Fruit fly (Drosophila melanogaster) whole organism, embryonic: ENCODE data around the gene CG43293.

ENCODE experiments used
- Aef1 ChIP-seq: fragments of 200-800 bp; sonication (Bioruptor generic); IDR thresholded peaks from 3 replicates; pipeline ENCODE4 v1.3.6; 2022; ENCODE audit warnings: missing biosample characterization, missing genetic modification characterization
- CG10462 ChIP-seq: fragments of 200-800 bp; sonication (Bioruptor generic); optimal IDR thresholded peaks from 2 replicates; lab custom pipeline; 2016; ENCODE audit warnings: missing biosample characterization, missing genetic modification characterization
- CG10543 ChIP-seq: fragments of 200-800 bp; sonication (Bioruptor generic); optimal IDR thresholded peaks from 3 replicates; lab custom pipeline; 2017; ENCODE audit warnings: missing biosample characterization, mild to moderate bottlenecking, missing genetic modification characterization, moderate library complexity
- CG14014 ChIP-seq: fragments of 200-800 bp; sonication (Bioruptor generic); IDR thresholded peaks from 2 replicates; pipeline ENCODE4 v1.3.6; 2022; ENCODE audit warnings: missing biosample characterization, missing genetic modification characterization
- CG15479 ChIP-seq: fragments of 200-800 bp; sonication (Bioruptor generic); optimal IDR thresholded peaks from 3 replicates; lab custom pipeline; 2019; ENCODE audit warnings: missing biosample characterization, mild to moderate bottlenecking, missing genetic modification characterization, moderate library complexity
- CG15601 ChIP-seq: fragments of 200-800 bp; sonication (Bioruptor generic); optimal IDR thresholded peaks from 3 replicates; lab custom pipeline; 2019; ENCODE audit warnings: missing biosample characterization, mild to moderate bottlenecking, missing genetic modification characterization, moderate library complexity
- CG1647 ChIP-seq: fragments of 200-800 bp; sonication (Bioruptor generic); optimal IDR thresholded peaks from 3 replicates; lab custom pipeline; 2016; ENCODE audit warnings: missing biosample characterization, missing genetic modification characterization
- CG3065 ChIP-seq: fragments of 200-800 bp; sonication (Bioruptor generic); optimal IDR thresholded peaks from 2 replicates; lab custom pipeline; 2016; ENCODE audit warnings: missing biosample characterization, missing genetic modification characterization
- CG31224 ChIP-seq: fragments of 200-800 bp; sonication (Bioruptor generic); IDR thresholded peaks from 2 replicates; pipeline ENCODE4 v1.3.6; 2022; ENCODE audit warnings: missing biosample characterization, missing genetic modification characterization
- CG3163 ChIP-seq: fragments of 200-800 bp; sonication (Bioruptor generic); optimal IDR thresholded peaks from 3 replicates; lab custom pipeline; 2016; ENCODE audit warnings: missing biosample characterization, missing genetic modification characterization
- CG4707 ChIP-seq: fragments of 200-800 bp; sonication (Bioruptor generic); optimal IDR thresholded peaks from 2 replicates; lab custom pipeline; 2018; ENCODE audit warnings: missing biosample characterization, mild to moderate bottlenecking, missing genetic modification characterization, moderate library complexity
- CG7357 ChIP-seq: fragments of 200-800 bp; sonication (Bioruptor generic); IDR thresholded peaks from 3 replicates; pipeline ENCODE4 v1.3.6; 2022; ENCODE audit warnings: missing biosample characterization, missing genetic modification characterization
- CG7987 ChIP-seq: fragments of 200-800 bp; sonication (Bioruptor generic); optimal IDR thresholded peaks from 2 replicates; lab custom pipeline; 2018; ENCODE audit warnings: missing biosample characterization, mild to moderate bottlenecking, missing genetic modification characterization, moderate library complexity
- CG8089 ChIP-seq: fragments of 200-800 bp; sonication (Bioruptor generic); optimal IDR thresholded peaks from 3 replicates; lab custom pipeline; 2016; ENCODE audit warnings: missing biosample characterization, missing genetic modification characterization
- CG9609 ChIP-seq: fragments of 200-800 bp; sonication (Bioruptor generic); optimal IDR thresholded peaks from 3 replicates; lab custom pipeline; 2016; ENCODE audit warnings: missing biosample characterization, missing genetic modification characterization
- CG9797 ChIP-seq: fragments of 200-800 bp; sonication (Bioruptor generic); optimal IDR thresholded peaks from 3 replicates; lab custom pipeline; 2018; ENCODE audit warnings: missing biosample characterization, mild to moderate bottlenecking, missing genetic modification characterization
- Dip2 ChIP-seq: fragments of 200-800 bp; sonication (Bioruptor generic); IDR thresholded peaks from 2 replicates; pipeline ENCODE4 v1.3.6; 2022; ENCODE audit warnings: missing biosample characterization, missing genetic modification characterization
- Dref ChIP-seq: fragments of 200-800 bp; sonication (Bioruptor generic); IDR thresholded peaks from 2 replicates; pipeline ENCODE4 v1.3.6; 2022; ENCODE audit warnings: missing biosample characterization, missing genetic modification characterization
- Ets65A ChIP-seq: fragments of 200-800 bp; sonication (Bioruptor generic); peaks from one replicate; lab custom pipeline; 2016; ENCODE audit warnings: missing biosample characterization, missing genetic modification characterization
- HLH3B ChIP-seq: fragments of 200-800 bp; sonication (Bioruptor generic); IDR thresholded peaks from 2 replicates; pipeline ENCODE4 v1.3.6; 2022; ENCODE audit warnings: missing biosample characterization, missing genetic modification characterization
- HLH4C ChIP-seq: fragments of 200-800 bp; sonication (Bioruptor generic); IDR thresholded peaks from 3 replicates; pipeline ENCODE4 v1.3.6; 2022; ENCODE audit warnings: missing biosample characterization, missing genetic modification characterization; ENCODE audit not compliant: partially characterized antibody
- Hr51 ChIP-seq, 2 experiments: fragments of 200-800 bp; sonication (Bioruptor generic); optimal IDR thresholded peaks; 2 replicates in 1 of 2; 3 replicates in 1 of 2; lab custom pipeline; 2016 to 2018; ENCODE audit warnings: missing biosample characterization in 2 of 2, missing genetic modification characterization in 2 of 2, mild to moderate bottlenecking in 1 of 2, moderate library complexity in 1 of 2
- MESR4 ChIP-seq: fragments of 200-800 bp; sonication (Bioruptor generic); optimal IDR thresholded peaks from 2 replicates; lab custom pipeline; 2018; ENCODE audit warnings: missing biosample characterization, mild to moderate bottlenecking, missing genetic modification characterization, moderate library complexity
- Mad ChIP-seq: fragments of 200-800 bp; sonication (Bioruptor generic); optimal IDR thresholded peaks from 2 replicates; lab custom pipeline; 2016; ENCODE audit warnings: missing biosample characterization, missing genetic modification characterization
- Vsx1 ChIP-seq: fragments of 200-800 bp; sonication (Bioruptor generic); optimal IDR thresholded peaks from 2 replicates; lab custom pipeline; 2017; ENCODE audit warnings: missing biosample characterization, mild to moderate bottlenecking, missing genetic modification characterization, missing genetic modification reagents
- Xrp1 ChIP-seq: fragments of 200-800 bp; sonication (Bioruptor generic); IDR thresholded peaks from 2 replicates; pipeline ENCODE4 v1.3.6; 2022; ENCODE audit warnings: missing biosample characterization, missing genetic modification characterization
- ase ChIP-seq: fragments of 200-800 bp; sonication (Bioruptor generic); IDR thresholded peaks from 3 replicates; pipeline ENCODE4 v1.3.6; 2022; ENCODE audit warnings: missing biosample characterization, missing genetic modification characterization
- cg ChIP-seq: fragments of 200-800 bp; sonication (Bioruptor generic); optimal IDR thresholded peaks from 3 replicates; lab custom pipeline; 2019; ENCODE audit warnings: missing biosample characterization, mild to moderate bottlenecking, missing genetic modification characterization, moderate library complexity
- chinmo ChIP-seq: fragments of 200-800 bp; sonication (Bioruptor generic); IDR thresholded peaks from 4 replicates; pipeline ENCODE4 v1.3.6; 2022; ENCODE audit warnings: missing biosample characterization, missing genetic modification characterization; ENCODE audit not compliant: partially characterized antibody
- cwo ChIP-seq: fragments of 200-800 bp; sonication (Bioruptor generic); optimal IDR thresholded peaks from 3 replicates; lab custom pipeline; 2017; ENCODE audit warnings: missing biosample characterization, missing genetic modification characterization, mild to moderate bottlenecking, moderate library complexity, missing genetic modification reagents
- dmrt11E ChIP-seq: fragments of 200-800 bp; sonication (Bioruptor generic); optimal IDR thresholded peaks from 3 replicates; lab custom pipeline; 2018; ENCODE audit warnings: missing biosample characterization, mild to moderate bottlenecking, missing genetic modification characterization, moderate library complexity
- emc ChIP-seq: fragments of 200-800 bp; sonication (Bioruptor generic); optimal IDR thresholded peaks from 2 replicates; lab custom pipeline; 2016; ENCODE audit warnings: missing biosample characterization, missing genetic modification characterization
- ems ChIP-seq: fragments of 200-800 bp; sonication (Bioruptor generic); optimal IDR thresholded peaks from 3 replicates; lab custom pipeline; 2016; ENCODE audit warnings: missing biosample characterization, missing genetic modification characterization
- fd3F ChIP-seq: fragments of 200-800 bp; sonication (Bioruptor generic); optimal IDR thresholded peaks from 2 replicates; lab custom pipeline; 2018; ENCODE audit warnings: missing biosample characterization, mild to moderate bottlenecking, missing genetic modification characterization, moderate library complexity
- grau ChIP-seq: fragments of 200-800 bp; optimal IDR thresholded peaks from 3 replicates; lab custom pipeline; 2019; ENCODE audit warnings: missing biosample characterization, mild to moderate bottlenecking, missing genetic modification characterization, moderate library complexity
- ind ChIP-seq: fragments of 200-800 bp; sonication (Bioruptor generic); optimal IDR thresholded peaks from 3 replicates; lab custom pipeline; 2016; ENCODE audit warnings: missing biosample characterization, missing genetic modification characterization
- oc ChIP-seq: fragments of 200-800 bp; sonication (Bioruptor generic); optimal IDR thresholded peaks from 2 replicates; lab custom pipeline; 2018; ENCODE audit warnings: missing biosample characterization, mild to moderate bottlenecking, missing genetic modification characterization, moderate library complexity
- pan ChIP-seq, 4 experiments: fragments of >200 bp in 3 of 4; fragments of 200-800 bp in 1 of 4; sonication (Bioruptor generic) in 1 of 4; optimal IDR thresholded peaks in 3 of 4; IDR thresholded peaks in 1 of 4; 2 replicates each; pipeline versions ENCODE4 v1.3.6 to Lab custom; 2017 to 2022; ENCODE audit warnings: missing biosample characterization in 2 of 4, missing genetic modification characterization in 2 of 4, mixed read lengths in 1 of 4
- run ChIP-seq: fragments of 200-800 bp; sonication (Bioruptor generic); optimal IDR thresholded peaks from 3 replicates; lab custom pipeline; 2018; ENCODE audit warnings: missing biosample characterization, mild to moderate bottlenecking, missing genetic modification characterization
- scrt ChIP-seq: fragments of 200-800 bp; sonication (Bioruptor generic); optimal IDR thresholded peaks from 2 replicates; lab custom pipeline; 2018; ENCODE audit warnings: missing biosample characterization, mild to moderate bottlenecking, missing genetic modification characterization, moderate library complexity
- sqz ChIP-seq: fragments of 200-800 bp; sonication (Bioruptor generic); optimal IDR thresholded peaks from 3 replicates; lab custom pipeline; 2018; ENCODE audit warnings: missing biosample characterization, mild to moderate bottlenecking, missing genetic modification characterization
- trem ChIP-seq: fragments of 200-800 bp; optimal IDR thresholded peaks from 3 replicates; lab custom pipeline; 2019; ENCODE audit warnings: missing biosample characterization, mild to moderate bottlenecking, missing genetic modification characterization, moderate library complexity
- vnd ChIP-seq: fragments of 200-800 bp; sonication (Bioruptor generic); IDR thresholded peaks from 3 replicates; pipeline ENCODE4 v1.3.6; 2022; ENCODE audit warnings: missing biosample characterization, missing genetic modification characterization; ENCODE audit not compliant: partially characterized antibody
- yki ChIP-seq: fragments of >200 bp; optimal IDR thresholded peaks from 3 replicates; lab custom pipeline; 2018
- zfh1 ChIP-seq: fragments of 200-800 bp; sonication (Bioruptor generic); IDR thresholded peaks from 3 replicates; pipeline ENCODE4 v1.3.6; 2022; ENCODE audit warnings: missing biosample characterization, missing genetic modification characterization
- zfh2 ChIP-seq: fragments of 200-800 bp; sonication (Bioruptor generic); optimal IDR thresholded peaks from 2 replicates; lab custom pipeline; 2016; ENCODE audit warnings: missing biosample characterization, missing genetic modification characterization

CG43293 gene

DNA sequence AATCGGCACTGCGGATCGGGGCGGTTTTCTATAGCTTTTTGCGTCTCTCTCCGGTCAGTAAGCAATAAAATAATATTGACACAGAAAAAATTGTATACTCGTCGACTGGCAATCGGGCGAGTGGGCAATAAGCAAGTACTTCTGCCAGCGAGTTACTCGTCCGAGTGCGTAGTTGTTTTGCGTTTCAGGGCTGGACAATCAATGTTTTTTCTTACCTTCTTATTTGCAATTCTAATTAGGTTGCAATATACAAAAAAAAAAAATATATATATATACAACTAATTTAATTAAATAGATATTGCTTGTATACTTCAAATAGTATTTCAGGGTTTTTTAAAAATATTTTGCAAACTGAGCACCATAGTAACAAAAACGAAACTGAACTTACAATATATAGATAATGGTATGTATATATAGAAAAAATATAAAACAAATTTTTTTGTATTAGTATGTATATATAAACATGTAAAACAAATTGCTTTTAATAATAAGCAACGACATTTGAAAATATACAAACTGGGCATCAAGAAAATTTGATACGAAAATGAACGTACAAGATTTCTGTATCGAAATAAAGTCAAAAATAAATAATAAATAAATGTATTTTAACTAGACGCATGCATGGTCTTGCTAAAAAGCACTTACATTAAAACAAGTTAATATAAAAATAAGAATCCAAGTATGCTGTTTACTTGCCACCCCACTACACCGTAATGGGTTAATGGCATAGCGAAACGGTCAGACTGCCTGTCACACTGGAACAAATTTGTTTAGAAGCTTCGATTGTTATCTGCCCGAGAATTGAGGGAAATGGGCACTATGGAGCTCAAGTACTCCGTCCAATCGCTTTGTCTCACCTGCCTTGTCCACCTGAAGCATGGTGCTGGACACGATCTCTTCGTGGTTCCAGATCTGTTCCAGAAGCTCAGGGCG lies 4.3 kb downstream of the CG43293 start, which contains the start of the genes D19A and CG7386 (continued):
- TF ChIP-seq ems (no peak), dmrt11E (tag; lab: Kevin White, UChicago) (peak; percentile 50), grau (tag; lab: Kevin White, UChicago) (peak; percentile 49), scrt (GFP tag; lab: Kevin White, UChicago) (peak; percentile 8), CG14014 (GFP tag; lab: Robert Waterston, UW) (peak; percentile 63; the same call in 1 of the 2 replicates), pan (optimal IDR thresholded peaks at IDR 0.05; lab: Kevin White, UChicago) (no peak), pan (GFP tag; optimal IDR thresholded peaks at IDR 0.05 in 1 of 2, IDR thresholded peaks at IDR 0.05 in 1 of 2) (peak in 1 of 2 experiments; percentile 78), HLH3B (GFP tag; lab: Robert Waterston, UW) (peak; percentile 60), cwo (GFP tag; lab: Kevin White, UChicago) (peak; percentile 46), trem (tag; lab: Kevin White, UChicago) (peak; percentile 36), Mad (GFP tag; lab: Kevin White, UChicago) (peak; percentile 16), fd3F (GFP tag; lab: Kevin White, UChicago) (peak; percentile 3), Xrp1 (peak; percentile 70), CG10462 (GFP tag; lab: Kevin White, UChicago) (no peak), CG9797 (GFP tag; lab: Kevin White, UChicago) (no peak), zfh1 (GFP tag; lab: Robert Waterston, UW) (peak; percentile 72), zfh2 (GFP tag; lab: Kevin White, UChicago) (peak; percentile 59), emc (peak; percentile 19), Dref (0 out of 2 replicates have a peak, but pooled peaks have one; percentile 28), CG7987 (GFP tag; lab: Kevin White, UChicago) (peak; percentile 30), Aef1 (peak; percentile 45), yki (no peak), CG9609 (GFP tag; lab: Kevin White, UChicago) (peak; percentile 45), CG15601 (tag; lab: Kevin White, UChicago) (peak; percentile 20), CG31224 (GFP tag; lab: Robert Waterston, UW) (0 out of 2 replicates have a peak, but pooled peaks have one; percentile 29), Dip2 (GFP tag; lab: Robert Waterston, UW) (no peak), MESR4 (peak; percentile 78)

DNA sequence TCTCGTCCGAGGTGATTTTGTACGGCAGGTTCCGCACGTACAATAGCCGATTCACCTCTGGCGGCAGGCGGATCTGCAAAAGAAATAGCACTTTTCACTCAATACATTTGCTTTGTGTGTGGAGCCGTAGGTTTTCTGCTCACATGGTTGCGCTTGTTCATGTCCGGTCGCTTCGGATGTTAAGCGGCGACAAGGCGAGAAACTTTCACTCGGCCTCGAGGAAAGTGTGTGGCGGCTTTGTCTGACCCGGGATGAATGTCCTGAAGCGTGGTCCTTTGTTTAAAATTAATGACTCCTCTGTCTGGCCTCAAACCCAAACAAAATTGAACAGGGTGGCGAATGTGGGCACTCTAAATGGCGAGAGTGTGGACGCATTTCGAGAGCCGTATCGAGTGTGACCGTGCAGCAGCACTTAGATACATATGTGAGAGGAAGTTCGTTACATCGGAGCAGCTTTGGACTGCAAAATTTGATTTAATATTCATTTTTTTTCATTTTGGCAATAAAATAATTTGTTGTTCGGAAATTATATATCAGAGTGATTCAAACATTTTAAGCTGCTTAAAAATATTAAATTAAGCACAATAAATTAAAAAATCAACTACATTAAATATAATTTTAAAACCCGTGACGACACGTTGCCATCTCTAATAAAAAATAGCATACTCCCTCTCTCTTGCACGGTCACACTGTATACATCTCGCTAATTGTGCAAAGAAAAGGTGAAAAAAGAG lies 8.0 kb downstream of the CG43293 start, which contains the start of the genes Sf3b6 and Tnpo:
Sf3b6 (minus strand) TSS at position 358 of the 734 bp plus-strand sequence.
Tnpo (plus strand) TSS at position 659 of the 734 bp plus-strand sequence.
- peak in 1 of 2 experiments; percentile 55 for TF ChIP-seq Hr51 (GFP tag; optimal IDR thresholded peaks at IDR 0.05; lab: Kevin White, UChicago)
- no peak for TF ChIP-seq Vsx1 (GFP tag; lab: Kevin White, UChicago)
- TF ChIP-seq CG1647 (GFP tag; lab: Kevin White, UChicago): peak; percentile 58
- TF ChIP-seq CG4707 (GFP tag; lab: Kevin White, UChicago): no peak
- TF ChIP-seq sqz (GFP tag; lab: Kevin White, UChicago): peak; percentile 74
- peak; percentile 96 for TF ChIP-seq Ets65A (GFP tag; lab: Kevin White, UChicago)
- TF ChIP-seq chinmo: no peak
- peak; percentile 68 for TF ChIP-seq ase (GFP tag; lab: Robert Waterston, UW)
- TF ChIP-seq CG15479 (GFP tag; lab: Kevin White, UChicago): peak; percentile 74
- peak; percentile 84 for TF ChIP-seq CG10543
- peak; percentile 55; the same call in 1 of the 3 replicates for TF ChIP-seq vnd
- peak; percentile 16 for TF ChIP-seq CG3163 (GFP tag; lab: Kevin White, UChicago)
- TF ChIP-seq CG7357 (GFP tag; lab: Robert Waterston, UW): peak; percentile 82
- peak; percentile 41; the same call in 1 of the 2 replicates for TF ChIP-seq Dref
- TF ChIP-seq HLH4C (GFP tag; lab: Robert Waterston, UW): peak; percentile 62; the same call in 2 of the 3 replicates
- TF ChIP-seq ind (GFP tag; lab: Kevin White, UChicago): peak; percentile 86
- peak; percentile 73 for TF ChIP-seq CG8089 (GFP tag; lab: Kevin White, UChicago)
- TF ChIP-seq run (tag; lab: Kevin White, UChicago): no peak
- TF ChIP-seq Mad (GFP tag; lab: Kevin White, UChicago): peak; percentile 75
- no peak for TF ChIP-seq oc
- TF ChIP-seq cg (GFP tag; lab: Kevin White, UChicago): no peak
- peak; percentile 45 for TF ChIP-seq CG3065 (GFP tag; lab: Kevin White, UChicago)
